Fruit fly (Drosophila melanogaster) whole organism, adult: ENCODE data around the gene CG16974.
A peak's percentile ranks its signal among the peaks of the same experiment; 100 is the strongest.

Experiments used
- CG12768 ChIP-seq: fragments of 200-800 bp; sonication (Bioruptor generic); optimal IDR thresholded peaks from 2 replicates; lab custom pipeline; 2017; ENCODE audit warnings: missing biosample characterization, missing genetic modification characterization, mild to moderate bottlenecking, moderate library complexity, missing genetic modification reagents
- CG14711 ChIP-seq: fragments of 200-800 bp; sonication (Bioruptor generic); optimal IDR thresholded peaks from 2 replicates; lab custom pipeline; 2018; ENCODE audit warnings: missing biosample characterization, mild to moderate bottlenecking, missing genetic modification characterization, moderate library complexity
- CG33017 ChIP-seq: fragments of 200-800 bp; sonication (Bioruptor generic); optimal IDR thresholded peaks from 2 replicates; lab custom pipeline; 2018; ENCODE audit warnings: missing biosample characterization, mild to moderate bottlenecking, missing genetic modification characterization, moderate library complexity
- CG7045 ChIP-seq: fragments of 200-800 bp; sonication (Bioruptor generic); optimal IDR thresholded peaks from 2 replicates; lab custom pipeline; 2017; ENCODE audit warnings: missing biosample characterization, mild to moderate bottlenecking, missing genetic modification characterization
- Clk ChIP-seq: fragments of 200-800 bp; sonication (Bioruptor generic); optimal IDR thresholded peaks from 2 replicates; lab custom pipeline; 2017; ENCODE audit warnings: missing biosample characterization, missing genetic modification characterization
- Hr96 ChIP-seq: fragments of 200-800 bp; sonication (Bioruptor generic); optimal IDR thresholded peaks from 2 replicates; lab custom pipeline; 2016; ENCODE audit warnings: missing biosample characterization, missing genetic modification characterization
- cnc ChIP-seq, 2 experiments: fragments of >200 bp; optimal IDR thresholded peaks; 2 replicates each; lab custom pipeline; 2017
- kay ChIP-seq: fragments of 200-800 bp; sonication (Bioruptor generic); peaks from one replicate; lab custom pipeline; 2016; ENCODE audit warnings: missing biosample characterization, missing genetic modification characterization, borderline replicate concordance
- ovo ChIP-seq: fragments of 200-800 bp; sonication (Bioruptor generic); optimal IDR thresholded peaks from 2 replicates; lab custom pipeline; 2016; ENCODE audit warnings: missing biosample characterization, missing genetic modification characterization
- tj ChIP-seq: fragments of 200-800 bp; sonication (Bioruptor generic); optimal IDR thresholded peaks from 3 replicates; lab custom pipeline; 2017; ENCODE audit warnings: missing biosample characterization, mild to moderate bottlenecking, missing genetic modification characterization, moderate library complexity
- toe ChIP-seq: fragments of 200-800 bp; sonication (Bioruptor generic); optimal IDR thresholded peaks from 2 replicates; lab custom pipeline; 2016; ENCODE audit warnings: missing biosample characterization, missing genetic modification characterization

DNA sequence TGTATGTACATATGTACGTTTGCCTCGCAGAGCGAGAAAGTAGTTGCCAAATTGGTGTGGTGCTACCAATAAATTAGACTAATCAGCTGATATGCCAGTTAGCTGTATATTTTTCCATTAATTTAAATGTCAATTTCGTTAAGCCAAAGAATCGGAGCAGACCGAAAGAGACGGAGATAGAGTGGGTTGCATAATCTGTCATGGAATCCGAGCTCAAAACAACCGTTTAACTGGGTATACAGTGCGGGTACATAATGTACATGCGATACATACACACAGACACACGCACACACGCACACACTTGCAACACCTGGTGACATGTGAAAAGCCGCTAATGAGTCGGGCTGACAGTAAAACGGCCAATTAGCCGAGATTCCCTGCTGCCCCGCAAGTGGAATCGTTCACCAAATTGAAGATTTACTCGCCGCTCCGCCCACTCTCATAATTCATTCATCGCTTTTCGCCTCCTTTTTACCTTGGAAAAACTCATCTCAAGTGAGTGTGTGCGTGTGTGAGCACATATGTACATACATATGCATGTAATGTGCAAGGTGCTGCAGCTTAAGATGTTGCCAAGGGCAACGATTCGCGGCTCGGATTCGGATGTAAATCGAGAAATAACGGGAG is 614 bp downstream of the CG16974 start:
- TF ChIP-seq tj (GFP tag; lab: Kevin White, UChicago) = no peak
- TF ChIP-seq ovo (GFP tag; lab: Kevin White, UChicago) = peak; percentile 2
- no peak for TF ChIP-seq CG33017 (tag; lab: Kevin White, UChicago)
- TF ChIP-seq kay (GFP tag; lab: Kevin White, UChicago) = no peak
- TF ChIP-seq CG14711 (tag; lab: Kevin White, UChicago) = no peak
- TF ChIP-seq Clk (GFP tag; lab: Kevin White, UChicago) = no peak
- no peak for TF ChIP-seq Hr96
- TF ChIP-seq cnc (optimal IDR thresholded peaks at IDR 0.05; lab: Kevin White, UChicago) = no peak
- no peak for TF ChIP-seq toe (GFP tag; lab: Kevin White, UChicago)
- no peak for TF ChIP-seq CG7045 (GFP tag; lab: Kevin White, UChicago)
- TF ChIP-seq CG12768 (GFP tag; lab: Kevin White, UChicago) = no peak
